Fruit fly (Drosophila melanogaster) whole organism, embryonic: ENCODE results near the gene holn1.

Source experiments
- Atf-2 ChIP-seq: fragments of 200-800 bp; sonication (Bioruptor generic); optimal IDR thresholded peaks from 2 replicates; lab custom pipeline; 2016; ENCODE audit warnings: missing biosample characterization, missing genetic modification characterization
- BEAF-32 ChIP-seq: fragments of 200-800 bp; sonication (Bioruptor generic); optimal IDR thresholded peaks from 3 replicates; lab custom pipeline; 2017; ENCODE audit warnings: missing biosample characterization, missing genetic modification characterization, mild to moderate bottlenecking, moderate library complexity, missing genetic modification reagents
- C15 ChIP-seq: fragments of 200-800 bp; sonication (Bioruptor generic); IDR thresholded peaks from 3 replicates; pipeline ENCODE4 v1.3.6; 2022; ENCODE audit warnings: missing biosample characterization, missing genetic modification characterization
- CG10267 ChIP-seq: fragments of 200-800 bp; sonication (Bioruptor generic); optimal IDR thresholded peaks from 2 replicates; lab custom pipeline; 2018; ENCODE audit warnings: missing biosample characterization, mild to moderate bottlenecking, missing genetic modification characterization, moderate library complexity
- CG10431 ChIP-seq: fragments of 200-800 bp; sonication (Bioruptor generic); optimal IDR thresholded peaks from 3 replicates; lab custom pipeline; 2018; ENCODE audit warnings: missing biosample characterization, mild to moderate bottlenecking, missing genetic modification characterization
- CG10543 ChIP-seq: fragments of 200-800 bp; sonication (Bioruptor generic); optimal IDR thresholded peaks from 3 replicates; lab custom pipeline; 2017; ENCODE audit warnings: missing biosample characterization, mild to moderate bottlenecking, missing genetic modification characterization, moderate library complexity
- CG11695 ChIP-seq: fragments of 200-800 bp; sonication (Bioruptor generic); IDR thresholded peaks from 3 replicates; pipeline ENCODE4 v1.3.6; 2022; ENCODE audit warnings: missing biosample characterization, missing genetic modification characterization
- CG12219 ChIP-seq: fragments of 200-800 bp; sonication (Bioruptor generic); optimal IDR thresholded peaks from 3 replicates; lab custom pipeline; 2018; ENCODE audit warnings: missing biosample characterization, mild to moderate bottlenecking, missing genetic modification characterization
- CG1529 ChIP-seq: fragments of 200-800 bp; sonication (Bioruptor generic); optimal IDR thresholded peaks from 3 replicates; lab custom pipeline; 2018; ENCODE audit warnings: missing biosample characterization, missing genetic modification characterization
- CG16813 ChIP-seq: fragments of 200-800 bp; sonication (Bioruptor generic); IDR thresholded peaks from 3 replicates; pipeline ENCODE4 v1.3.6; 2022; ENCODE audit warnings: missing biosample characterization, missing genetic modification characterization; ENCODE audit not compliant: partially characterized antibody
- CG16863 ChIP-seq: fragments of 200-800 bp; sonication (Bioruptor generic); optimal IDR thresholded peaks from 3 replicates; lab custom pipeline; 2016; ENCODE audit warnings: missing biosample characterization, missing genetic modification characterization
- CG17328 ChIP-seq: fragments of 200-800 bp; sonication (Bioruptor generic); IDR thresholded peaks from 2 replicates; pipeline ENCODE4 v1.3.6; 2022; ENCODE audit warnings: missing biosample characterization, missing genetic modification characterization
- CG2116 ChIP-seq: fragments of 200-800 bp; sonication (Bioruptor generic); optimal IDR thresholded peaks from 3 replicates; lab custom pipeline; 2018; ENCODE audit warnings: missing biosample characterization, mild to moderate bottlenecking, missing genetic modification characterization
- CG30403 ChIP-seq: fragments of 200-800 bp; sonication (Bioruptor generic); optimal IDR thresholded peaks from 3 replicates; lab custom pipeline; 2016; ENCODE audit warnings: missing biosample characterization, missing genetic modification characterization
- CG4282 ChIP-seq: fragments of 200-800 bp; sonication (Bioruptor generic); optimal IDR thresholded peaks from 2 replicates; lab custom pipeline; 2016; ENCODE audit warnings: missing biosample characterization, missing genetic modification characterization
- CG6272 ChIP-seq: fragments of 200-800 bp; sonication (Bioruptor generic); IDR thresholded peaks from 2 replicates; pipeline ENCODE4 v1.3.6; 2022; ENCODE audit warnings: missing biosample characterization, missing genetic modification characterization
- CG6765 ChIP-seq: fragments of 200-800 bp; sonication (Bioruptor generic); optimal IDR thresholded peaks from 3 replicates; lab custom pipeline; 2017; ENCODE audit warnings: missing biosample characterization, mild to moderate bottlenecking, missing genetic modification characterization
- CG7357 ChIP-seq: fragments of 200-800 bp; sonication (Bioruptor generic); IDR thresholded peaks from 3 replicates; pipeline ENCODE4 v1.3.6; 2022; ENCODE audit warnings: missing biosample characterization, missing genetic modification characterization
- CG7963 ChIP-seq: fragments of 200-800 bp; sonication (Bioruptor generic); IDR thresholded peaks from 3 replicates; pipeline ENCODE4 v1.3.6; 2022; ENCODE audit warnings: missing biosample characterization, missing genetic modification characterization; ENCODE audit not compliant: partially characterized antibody
- CG8924 ChIP-seq: fragments of 200-800 bp; optimal IDR thresholded peaks from 3 replicates; lab custom pipeline; 2019; ENCODE audit warnings: missing biosample characterization, mild to moderate bottlenecking, missing genetic modification characterization, moderate library complexity
- CHES-1-like ChIP-seq: fragments of 200-800 bp; sonication (Bioruptor generic); optimal IDR thresholded peaks from 2 replicates; lab custom pipeline; 2016; ENCODE audit warnings: missing biosample characterization, missing genetic modification characterization
- Deaf1 ChIP-seq: fragments of 200-800 bp; optimal IDR thresholded peaks from 3 replicates; lab custom pipeline; 2019; ENCODE audit warnings: missing biosample characterization, mild to moderate bottlenecking, missing genetic modification characterization, moderate library complexity
- HLH54F ChIP-seq: fragments of 200-800 bp; sonication (Bioruptor generic); optimal IDR thresholded peaks from 3 replicates; lab custom pipeline; 2016; ENCODE audit warnings: missing biosample characterization, missing genetic modification characterization
- HmgZ ChIP-seq: fragments of 200-800 bp; sonication (Bioruptor generic); optimal IDR thresholded peaks from 2 replicates; lab custom pipeline; 2018; ENCODE audit warnings: missing biosample characterization, mild to moderate bottlenecking, missing genetic modification characterization
- Hr3 ChIP-seq: fragments of 200-800 bp; sonication (Bioruptor generic); optimal IDR thresholded peaks from 3 replicates; lab custom pipeline; 2016; ENCODE audit warnings: missing biosample characterization, missing genetic modification characterization
- Lhr ChIP-seq: fragments of 200-800 bp; sonication (Bioruptor generic); optimal IDR thresholded peaks from 3 replicates; lab custom pipeline; 2017; ENCODE audit warnings: mild to moderate bottlenecking, missing biosample characterization, missing genetic modification reagents, missing genetic modification characterization
- Meics ChIP-seq: fragments of 200-800 bp; sonication (Bioruptor generic); optimal IDR thresholded peaks from 2 replicates; lab custom pipeline; 2017; ENCODE audit warnings: missing biosample characterization, mild to moderate bottlenecking, missing genetic modification characterization
- Mes4 ChIP-seq: fragments of 200-800 bp; sonication (Bioruptor generic); optimal IDR thresholded peaks from 2 replicates; lab custom pipeline; 2016; ENCODE audit warnings: missing biosample characterization, missing genetic modification characterization
- Rfx ChIP-seq: fragments of 200-800 bp; sonication (Bioruptor generic); IDR thresholded peaks from 2 replicates; pipeline ENCODE4 v1.3.6; 2022; ENCODE audit warnings: missing biosample characterization, missing genetic modification characterization
- abd-A ChIP-seq: fragments of 200-800 bp; sonication (Bioruptor generic); optimal IDR thresholded peaks from 3 replicates; lab custom pipeline; 2019; ENCODE audit warnings: missing biosample characterization, mild to moderate bottlenecking, missing genetic modification characterization, moderate library complexity
- bcd ChIP-seq: fragments of 200-800 bp; sonication (Bioruptor generic); optimal IDR thresholded peaks from 2 replicates; lab custom pipeline; 2017; ENCODE audit warnings: missing biosample characterization, mild to moderate bottlenecking, missing genetic modification characterization
- eve ChIP-seq, 2 experiments: fragments of >200 bp; optimal IDR thresholded peaks; 2 replicates each; lab custom pipeline; 2017; ENCODE audit warnings: missing biosample characterization in 2 of 2, missing genetic modification characterization in 2 of 2
- fd3F ChIP-seq: fragments of 200-800 bp; sonication (Bioruptor generic); optimal IDR thresholded peaks from 2 replicates; lab custom pipeline; 2018; ENCODE audit warnings: missing biosample characterization, mild to moderate bottlenecking, missing genetic modification characterization, moderate library complexity
- h ChIP-seq: fragments of >200 bp; optimal IDR thresholded peaks from 2 replicates; lab custom pipeline; 2017
- jigr1 ChIP-seq: fragments of 200-800 bp; sonication (Bioruptor generic); IDR thresholded peaks from 3 replicates; pipeline ENCODE4 v1.3.6; 2022; ENCODE audit warnings: missing biosample characterization, missing genetic modification characterization
- jumu ChIP-seq: fragments of 200-800 bp; sonication (Bioruptor generic); optimal IDR thresholded peaks from 3 replicates; lab custom pipeline; 2016; ENCODE audit warnings: missing biosample characterization, missing genetic modification characterization
- kni ChIP-seq: fragments of 200-800 bp; sonication (Bioruptor generic); optimal IDR thresholded peaks from 3 replicates; lab custom pipeline; 2017; ENCODE audit warnings: mild to moderate bottlenecking, missing biosample characterization, missing genetic modification reagents, missing genetic modification characterization
- prd ChIP-seq, 3 experiments: fragments of >200 bp in 2 of 3; fragments of 200-800 bp in 1 of 3; sonication (Bioruptor generic) in 1 of 3; optimal IDR thresholded peaks in 2 of 3; IDR thresholded peaks in 1 of 3; 2 replicates in 2 of 3; 3 replicates in 1 of 3; pipeline versions ENCODE4 v1.3.6 to Lab custom; 2017 to 2022; ENCODE audit warnings: missing biosample characterization in 1 of 3, missing genetic modification characterization in 1 of 3
- pzg ChIP-seq: fragments of 200-800 bp; sonication (Bioruptor generic); optimal IDR thresholded peaks from 3 replicates; lab custom pipeline; 2018; ENCODE audit warnings: missing biosample characterization, mild to moderate bottlenecking, missing genetic modification characterization, moderate library complexity
- rib ChIP-seq: fragments of 200-800 bp; sonication (Bioruptor generic); IDR thresholded peaks from 2 replicates; pipeline ENCODE4 v1.3.6; 2022; ENCODE audit warnings: missing biosample characterization, missing genetic modification characterization
- scrt ChIP-seq: fragments of 200-800 bp; sonication (Bioruptor generic); optimal IDR thresholded peaks from 2 replicates; lab custom pipeline; 2018; ENCODE audit warnings: missing biosample characterization, mild to moderate bottlenecking, missing genetic modification characterization, moderate library complexity
- slbo ChIP-seq: fragments of 200-800 bp; sonication (Bioruptor generic); IDR thresholded peaks from 2 replicates; pipeline ENCODE4 v1.3.6; 2022; ENCODE audit warnings: missing biosample characterization, missing genetic modification characterization
- sug ChIP-seq: fragments of 200-800 bp; optimal IDR thresholded peaks from 2 replicates; lab custom pipeline; 2019; ENCODE audit warnings: missing biosample characterization, mild to moderate bottlenecking, missing genetic modification characterization, moderate library complexity
- tap ChIP-seq: fragments of 200-800 bp; optimal IDR thresholded peaks from 3 replicates; lab custom pipeline; 2019; ENCODE audit warnings: missing biosample characterization, mild to moderate bottlenecking, missing genetic modification characterization, moderate library complexity
- tna ChIP-seq: fragments of 200-800 bp; sonication (Bioruptor generic); IDR thresholded peaks from 2 replicates; pipeline ENCODE4 v1.3.6; 2022; ENCODE audit warnings: missing biosample characterization, missing genetic modification characterization; ENCODE audit not compliant: partially characterized antibody
- ttk ChIP-seq: fragments of 200-800 bp; sonication (Bioruptor generic); IDR thresholded peaks from 2 replicates; pipeline ENCODE4 v2.1.2; 2022; ENCODE audit warnings: missing biosample characterization, missing genetic modification characterization
- z ChIP-seq: fragments of 200-800 bp; sonication (Bioruptor generic); IDR thresholded peaks from 3 replicates; pipeline ENCODE4 v1.3.6; 2022; ENCODE audit warnings: missing biosample characterization, missing genetic modification characterization
- zen ChIP-seq: fragments of 200-800 bp; sonication (Bioruptor generic); optimal IDR thresholded peaks from 3 replicates; lab custom pipeline; 2018; ENCODE audit warnings: missing biosample characterization, mild to moderate bottlenecking, missing genetic modification characterization, moderate library complexity

Gene holn1

DNA sequence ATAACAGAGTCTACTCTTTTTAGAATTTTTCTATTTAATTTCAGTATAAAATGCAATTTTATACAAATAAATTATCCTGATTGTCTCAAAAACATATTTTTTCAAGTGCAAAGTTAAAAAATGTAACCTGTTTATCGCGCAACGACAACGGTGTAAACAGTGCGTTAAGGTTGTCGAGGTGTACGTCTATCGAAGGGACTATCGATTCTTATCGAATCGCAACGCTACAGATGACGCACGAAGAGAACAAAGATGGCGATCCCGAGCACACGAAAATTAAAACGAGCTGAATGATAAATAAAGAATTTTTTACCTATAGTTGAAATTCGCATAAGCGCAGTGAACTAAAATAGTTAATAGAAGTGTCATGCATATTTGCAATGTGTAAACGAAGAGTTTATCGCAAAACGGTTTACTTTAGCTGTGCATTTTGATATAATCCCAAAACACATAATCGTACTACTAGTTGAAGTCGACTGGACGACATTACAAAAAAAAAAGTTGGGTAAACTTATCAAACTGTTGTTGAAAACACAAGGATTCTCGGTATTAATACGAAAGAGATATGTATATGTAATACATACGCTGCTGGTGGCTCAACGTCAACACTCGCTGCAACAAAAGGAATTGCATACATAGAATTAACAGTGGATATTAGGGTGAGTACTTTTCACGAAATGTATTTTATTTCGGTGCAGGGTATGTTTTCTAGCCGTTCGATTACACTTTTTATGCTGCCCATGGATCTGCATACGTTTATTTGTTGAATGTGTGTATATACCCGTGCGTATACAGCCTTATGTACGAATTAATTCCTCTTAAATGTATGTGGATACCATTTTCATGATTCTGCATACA, 47.7 kb upstream of the holn1 start, which contains the start of gene da (continued):
- peak; percentile 61 for TF ChIP-seq Hr3
- TF ChIP-seq CG4282, result peak; percentile 46
- no peak for TF ChIP-seq kni (GFP tag; lab: Kevin White, UChicago)
- TF ChIP-seq slbo, result peak; percentile 74
- TF ChIP-seq eve (GFP tag; optimal IDR thresholded peaks at IDR 0.05; lab: Kevin White, UChicago), result peak in 1 of 2 experiments; percentile 76
- TF ChIP-seq fd3F, result peak; percentile 35
- TF ChIP-seq abd-A (tag; lab: Kevin White, UChicago), result no peak
- TF ChIP-seq CG10431 (GFP tag; lab: Kevin White, UChicago), result peak; percentile 4
- peak; percentile 25 for TF ChIP-seq CG6765 (GFP tag; lab: Kevin White, UChicago)
- TF ChIP-seq CG10543 (GFP tag; lab: Kevin White, UChicago), result peak; percentile 21
- peak; percentile 71 for TF ChIP-seq CG8924 (tag; lab: Kevin White, UChicago)
- peak; percentile 44; the same call in 1 of the 3 replicates for TF ChIP-seq CG7963 (GFP tag; lab: Robert Waterston, UW)
- peak; percentile 99 for TF ChIP-seq CG2116 (GFP tag; lab: Kevin White, UChicago)
- no peak for TF ChIP-seq jigr1
- TF ChIP-seq Deaf1 (tag; lab: Kevin White, UChicago), result peak; percentile 98
- peak; percentile 41 for TF ChIP-seq HmgZ (tag; lab: Kevin White, UChicago)
- peak; percentile 64 for TF ChIP-seq jumu (GFP tag; lab: Kevin White, UChicago)
- TF ChIP-seq CG16863, result peak; percentile 57
- peak; percentile 39 for TF ChIP-seq CG12219 (GFP tag; lab: Kevin White, UChicago)
- TF ChIP-seq tap (tag; lab: Kevin White, UChicago), result peak; percentile 60
- peak; percentile 64 for TF ChIP-seq CG16813 (GFP tag; lab: Robert Waterston, UW)
- peak; percentile 61 for TF ChIP-seq Meics (GFP tag; lab: Kevin White, UChicago)
- TF ChIP-seq CHES-1-like (GFP tag; lab: Kevin White, UChicago), result peak; percentile 60
- peak; percentile 23 for TF ChIP-seq Lhr (GFP tag; lab: Kevin White, UChicago)
- peak; percentile 77 for TF ChIP-seq CG30403
- TF ChIP-seq sug, result peak; percentile 75
- peak; percentile 13; the same call in 1 of the 2 replicates for TF ChIP-seq tna (GFP tag; lab: Robert Waterston, UW)
- peak; percentile 69 for TF ChIP-seq BEAF-32 (GFP tag; lab: Kevin White, UChicago)
- TF ChIP-seq Rfx, result peak; percentile 75
- TF ChIP-seq CG6272 (GFP tag; lab: Robert Waterston, UW), result peak; percentile 50; the same call in 1 of the 2 replicates
- TF ChIP-seq Atf-2 (GFP tag; lab: Kevin White, UChicago), result no peak
- TF ChIP-seq zen (tag; lab: Kevin White, UChicago), result peak; percentile 57
- TF ChIP-seq z (GFP tag; lab: Robert Waterston, UW), result no peak
- TF ChIP-seq CG17328 (GFP tag; lab: Robert Waterston, UW), result peak; percentile 55
- TF ChIP-seq prd (optimal IDR thresholded peaks at IDR 0.05; lab: Kevin White, UChicago), result no peak
- peak; percentile 74 for TF ChIP-seq prd (GFP tag; IDR thresholded peaks at IDR 0.05; lab: Robert Waterston, UW)
- peak; percentile 86 for TF ChIP-seq pzg (GFP tag; lab: Kevin White, UChicago)
- peak; percentile 65 for TF ChIP-seq HLH54F (GFP tag; lab: Kevin White, UChicago)
- peak; percentile 10 for TF ChIP-seq scrt (GFP tag; lab: Kevin White, UChicago)
- 0 out of 2 replicates have a peak, but pooled peaks have one; percentile 19 for TF ChIP-seq ttk (GFP tag; lab: Robert Waterston, UW)
- peak; percentile 64 for TF ChIP-seq CG10267 (tag; lab: Kevin White, UChicago)
- no peak for TF ChIP-seq C15 (GFP tag; lab: Robert Waterston, UW)
- 0 out of 3 replicates have a peak, but pooled peaks have one; percentile 38 for TF ChIP-seq CG11695 (GFP tag; lab: Robert Waterston, UW)
- peak; percentile 97 for TF ChIP-seq CG7357
- no peak for TF ChIP-seq h (lab: Kevin White, UChicago)
- TF ChIP-seq Mes4 (GFP tag; lab: Kevin White, UChicago), result peak; percentile 30
- TF ChIP-seq bcd (GFP tag; lab: Kevin White, UChicago), result peak; percentile 58
- TF ChIP-seq CG1529 (GFP tag; lab: Kevin White, UChicago), result no peak
- peak; percentile 45 for TF ChIP-seq rib (GFP tag; lab: Robert Waterston, UW)
